Fruit fly (Drosophila melanogaster): ENCODE results near the gene spz5.

Gene spz5

DNA sequence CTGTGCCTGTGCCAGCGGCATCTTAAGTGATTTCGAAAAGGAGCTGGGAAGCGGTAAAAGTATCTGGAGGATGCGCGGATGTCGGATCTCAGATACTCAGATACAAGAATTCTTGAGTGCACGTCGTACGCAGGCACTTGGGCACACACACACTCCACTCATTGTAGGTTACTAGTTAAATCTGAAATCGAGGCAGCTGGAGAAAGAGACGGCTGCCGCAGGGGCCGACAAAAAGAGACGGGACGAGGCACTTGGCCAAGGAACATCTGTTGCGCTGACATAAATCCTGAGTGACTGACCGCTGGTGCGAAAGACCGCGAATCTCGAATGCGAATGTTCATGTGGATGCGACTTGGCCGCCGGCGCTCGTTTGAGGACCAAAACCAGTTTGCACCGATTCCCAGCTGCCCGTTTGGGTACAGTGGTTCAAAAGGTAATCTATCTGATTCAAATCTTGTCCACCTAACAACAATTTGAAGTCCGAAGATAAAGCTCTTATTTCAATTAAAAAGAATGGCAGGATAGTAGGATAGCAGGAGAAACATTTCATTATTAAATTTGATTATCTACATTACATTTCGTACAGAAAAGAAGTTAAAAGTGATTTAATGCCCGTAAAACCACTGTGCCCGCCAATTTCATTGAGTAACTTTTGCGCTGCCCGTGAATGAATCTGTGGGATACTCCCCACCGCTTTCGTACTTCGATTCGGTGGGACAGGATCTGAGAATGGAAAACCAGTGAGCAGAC is 23.1 kb downstream of the spz5 start:
- TF ChIP-seq Lpt (GFP tag; optimal IDR thresholded peaks at IDR 0.05) (peak; percentile 54), Ets21C (GFP tag; optimal IDR thresholded peaks at IDR 0.05) (peak; percentile 77), Eip93F (GFP tag; optimal IDR thresholded peaks at IDR 0.05) (peak; percentile 74), CG4318 (GFP tag; optimal IDR thresholded peaks at IDR 0.05) (peak; percentile 46), CG10669 (GFP tag; optimal IDR thresholded peaks at IDR 0.05) (peak; percentile 73), CG34406 (GFP tag; optimal IDR thresholded peaks at IDR 0.05) (peak; percentile 80), Sox102F (GFP tag; optimal IDR thresholded peaks at IDR 0.05) (peak; percentile 90), CG6276 (GFP tag; optimal IDR thresholded peaks at IDR 0.05) (peak; percentile 62), CG3032 (tag; optimal IDR thresholded peaks at IDR 0.05) (peak; percentile 79), CG3919 (GFP tag; optimal IDR thresholded peaks at IDR 0.05) (peak; percentile 81), lz (GFP tag; optimal IDR thresholded peaks at IDR 0.05) (peak; percentile 88), CG11294 (GFP tag; IDR thresholded peaks at IDR 0.05) (no peak), esn (GFP tag; optimal IDR thresholded peaks at IDR 0.05) (peak; percentile 92), svp (GFP tag) (peak; percentile 96), eg (GFP tag; IDR thresholded peaks at IDR 0.05) (0 out of 3 replicates have a peak, but pooled peaks have one; percentile 16), net (GFP tag; optimal IDR thresholded peaks at IDR 0.05) (peak; percentile 82), cyc (GFP tag; optimal IDR thresholded peaks at IDR 0.05) (peak; percentile 71), CG31627 (GFP tag; optimal IDR thresholded peaks at IDR 0.05) (peak; percentile 69), CG32006 (GFP tag; optimal IDR thresholded peaks at IDR 0.05) (peak; percentile 62), CG11902 (GFP tag; optimal IDR thresholded peaks at IDR 0.05) (peak; percentile 57), CG6808 (GFP tag; optimal IDR thresholded peaks at IDR 0.05) (peak; percentile 69), CG16779 (tag; optimal IDR thresholded peaks at IDR 0.05) (peak; percentile 70), Hr4 (GFP tag; optimal IDR thresholded peaks at IDR 0.05) (peak; percentile 49), CG8119 (GFP tag; IDR thresholded peaks at IDR 0.05) (peak; percentile 68; the same call in 2 of the 3 replicates), Eip78C (GFP tag) (peak; percentile 98), pdm3 (GFP tag; optimal IDR thresholded peaks at IDR 0.05) (peak; percentile 77), ss (GFP tag; optimal IDR thresholded peaks at IDR 0.05) (peak; percentile 74 to 80), spab (GFP tag; optimal IDR thresholded peaks at IDR 0.05) (peak; percentile 74), Met (GFP tag; optimal IDR thresholded peaks at IDR 0.05) (peak; percentile 89), achi (GFP tag; optimal IDR thresholded peaks at IDR 0.05) (peak; percentile 83), CG9139 (GFP tag; optimal IDR thresholded peaks at IDR 0.05) (peak; percentile 52), CG11762 (GFP tag; optimal IDR thresholded peaks at IDR 0.05; ENCODE audit: insufficient read depth) (peak; percentile 61), dsx (GFP tag; optimal IDR thresholded peaks at IDR 0.05; ENCODE audit: poor library complexity, severe bottlenecking) (peak; percentile 73), CG15336 (GFP tag; IDR thresholded peaks at IDR 0.05) (peak; percentile 72), salr (GFP tag; optimal IDR thresholded peaks at IDR 0.05) (peak; percentile 44 to 61), Eip75B (GFP tag; optimal IDR thresholded peaks at IDR 0.05) (peak; percentile 90), CG8319 (GFP tag; optimal IDR thresholded peaks at IDR 0.05) (peak; percentile 54), CG6854 (GFP tag; optimal IDR thresholded peaks at IDR 0.05) (peak; percentile 33), CG10631 (GFP tag; optimal IDR thresholded peaks at IDR 0.05) (peak; percentile 79), Smox (GFP tag; optimal IDR thresholded peaks at IDR 0.05) (peak; percentile 87), Sox15 (GFP tag; optimal IDR thresholded peaks at IDR 0.05) (peak; percentile 37), CG7368 (GFP tag; optimal IDR thresholded peaks at IDR 0.05) (peak; percentile 67), Gug (GFP tag; IDR thresholded peaks at IDR 0.05) (no peak), CG6163 (GFP tag; IDR thresholded peaks at IDR 0.05) (peak; percentile 77), Hr39 (GFP tag; optimal IDR thresholded peaks at IDR 0.05) (peak; percentile 72), fd59A (GFP tag; optimal IDR thresholded peaks at IDR 0.05) (peak; percentile 64), topi (GFP tag; optimal IDR thresholded peaks at IDR 0.05) (peak; percentile 86), CG8632 (GFP tag; optimal IDR thresholded peaks at IDR 0.05) (peak; percentile 79), acj6 (GFP tag; optimal IDR thresholded peaks at IDR 0.05) (peak; percentile 74), Hr38 (GFP tag; optimal IDR thresholded peaks at IDR 0.05) (no peak)
